Fruit fly (Drosophila melanogaster) whole organism, prepupa: ENCODE data around the gene bor.

Source experiments
- CG16779 ChIP-seq: fragments of 200-800 bp; sonication (Bioruptor generic); optimal IDR thresholded peaks from 3 replicates; lab custom pipeline; 2017; ENCODE audit warnings: missing biosample characterization, mild to moderate bottlenecking, missing genetic modification characterization
- CG6163 ChIP-seq: fragments of 200-800 bp; sonication (Bioruptor generic); IDR thresholded peaks from 3 replicates; pipeline ENCODE4 v1.3.6; 2022; ENCODE audit warnings: missing biosample characterization, missing genetic modification characterization
- Met ChIP-seq: fragments of 200-800 bp; sonication (Bioruptor generic); optimal IDR thresholded peaks from 3 replicates; lab custom pipeline; 2016; ENCODE audit warnings: missing biosample characterization, missing genetic modification characterization
- salr ChIP-seq, 2 experiments: fragments of 200-800 bp; sonication (Bioruptor generic); optimal IDR thresholded peaks; 3 replicates each; lab custom pipeline; 2016 to 2018; ENCODE audit warnings: missing biosample characterization in 2 of 2, missing genetic modification characterization in 2 of 2, mild to moderate bottlenecking in 1 of 2
- spab ChIP-seq: fragments of 200-800 bp; sonication (Bioruptor generic); optimal IDR thresholded peaks from 2 replicates; lab custom pipeline; 2017; ENCODE audit warnings: missing biosample characterization, mild to moderate bottlenecking, missing genetic modification characterization, missing genetic modification reagents
- ss ChIP-seq, 2 experiments: fragments of 200-800 bp; sonication (Bioruptor generic); optimal IDR thresholded peaks; 2 replicates in 1 of 2; 3 replicates in 1 of 2; lab custom pipeline; 2017 to 2018; ENCODE audit warnings: mild to moderate bottlenecking in 2 of 2, missing biosample characterization in 2 of 2, missing genetic modification characterization in 2 of 2, moderate library complexity in 1 of 2

dm6 chr3R:16295513-16296123 is 31.7 kb upstream of the bor start:
- no peak for TF ChIP-seq CG16779 (tag; lab: Kevin White, UChicago)
- no peak for TF ChIP-seq ss (GFP tag; optimal IDR thresholded peaks at IDR 0.05; lab: Kevin White, UChicago)
- TF ChIP-seq Met (GFP tag; lab: Kevin White, UChicago): no peak
- no peak for TF ChIP-seq salr (GFP tag; optimal IDR thresholded peaks at IDR 0.05; lab: Kevin White, UChicago)
- no peak for TF ChIP-seq CG6163 (GFP tag; lab: Robert Waterston, UW)
- TF ChIP-seq spab (GFP tag; lab: Kevin White, UChicago): no peak
